Worm (Caenorhabditis elegans): ENCODE measurements around the gene irld-6.

Gene irld-6

DNA sequence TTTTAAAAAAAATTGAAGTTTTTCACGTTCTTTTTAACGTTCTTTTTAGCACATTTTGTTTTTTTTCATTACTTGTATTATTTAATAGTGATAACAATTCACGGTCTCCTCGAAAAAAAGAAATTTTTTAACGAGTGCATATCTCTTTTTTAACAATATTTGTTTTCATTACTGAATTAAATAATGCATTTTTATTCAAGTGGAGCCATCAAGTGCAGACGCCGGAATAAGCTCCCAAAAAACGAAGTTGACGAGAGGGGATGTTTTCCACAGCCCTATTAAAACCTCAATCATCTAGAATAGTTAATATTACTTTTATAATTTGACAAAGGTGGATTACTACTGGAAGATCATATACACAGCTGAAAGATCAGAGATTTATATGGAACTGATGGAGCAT is at the start of gene irld-6:
Gene irld-6 (minus strand): TSS at position 101 of the 400 bp plus-strand sequence.
- TF ChIP-seq dao-5 (tag; optimal IDR thresholded peaks at IDR 0.05), result no peak
- no peak for TF ChIP-seq W03F9.2 (tag; optimal IDR thresholded peaks at IDR 0.05)
- no peak for TF ChIP-seq him-1 (tag; optimal IDR thresholded peaks at IDR 0.05)

DNA sequence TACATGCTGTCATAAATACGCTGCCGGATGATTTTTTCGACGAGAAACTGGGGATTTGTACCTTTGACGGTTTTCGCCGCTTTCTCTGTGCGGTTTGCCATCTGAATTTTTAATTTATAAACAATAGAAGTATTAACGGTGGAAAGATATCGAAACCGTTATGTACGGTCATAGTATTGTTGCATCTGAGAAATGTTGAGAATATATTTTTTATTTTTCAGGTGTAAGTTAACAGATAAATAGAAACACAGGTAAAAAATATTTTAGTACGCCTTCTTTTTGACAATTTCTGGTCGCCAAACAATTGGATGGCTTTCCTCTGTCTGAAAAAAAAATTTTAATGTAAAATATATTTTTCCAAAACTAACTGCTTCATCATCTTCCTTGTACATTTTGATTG is 49.3 kb upstream of the irld-6 start, which contains the start of gene prp-38:
Gene prp-38 (minus strand): TSS at position 101 of the 400 bp plus-strand sequence.
- TF ChIP-seq dao-5 (tag; optimal IDR thresholded peaks at IDR 0.05) (no peak), W03F9.2 (tag; optimal IDR thresholded peaks at IDR 0.05) (no peak)

DNA sequence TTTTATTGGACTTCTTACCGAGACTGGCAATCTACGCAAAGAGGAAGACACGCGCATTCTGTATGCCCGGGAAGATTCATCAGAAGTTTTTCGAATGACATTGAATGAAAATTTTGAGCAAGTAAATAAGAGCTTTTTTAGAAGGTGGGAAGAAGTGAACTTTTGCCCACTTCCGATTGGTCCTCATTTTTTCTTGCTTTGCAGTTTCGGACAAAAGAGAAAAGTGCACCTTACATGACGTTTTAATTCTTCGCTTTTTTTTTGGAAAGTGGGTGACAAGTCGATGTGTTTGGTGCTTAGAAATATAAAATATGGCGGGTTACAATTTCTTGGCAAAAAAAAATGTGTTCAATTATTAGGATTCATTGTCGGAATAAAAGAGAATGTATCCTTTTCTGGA is 47.8 kb upstream of the irld-6 start, which contains the start of gene secs-1:
Gene secs-1 (minus strand): TSS at position 101 of the 400 bp plus-strand sequence.
- TF ChIP-seq him-1 (tag; optimal IDR thresholded peaks at IDR 0.05), result no peak
- no peak for TF ChIP-seq W03F9.2 (tag; optimal IDR thresholded peaks at IDR 0.05)
- no peak for TF ChIP-seq dao-5 (tag; optimal IDR thresholded peaks at IDR 0.05)

DNA sequence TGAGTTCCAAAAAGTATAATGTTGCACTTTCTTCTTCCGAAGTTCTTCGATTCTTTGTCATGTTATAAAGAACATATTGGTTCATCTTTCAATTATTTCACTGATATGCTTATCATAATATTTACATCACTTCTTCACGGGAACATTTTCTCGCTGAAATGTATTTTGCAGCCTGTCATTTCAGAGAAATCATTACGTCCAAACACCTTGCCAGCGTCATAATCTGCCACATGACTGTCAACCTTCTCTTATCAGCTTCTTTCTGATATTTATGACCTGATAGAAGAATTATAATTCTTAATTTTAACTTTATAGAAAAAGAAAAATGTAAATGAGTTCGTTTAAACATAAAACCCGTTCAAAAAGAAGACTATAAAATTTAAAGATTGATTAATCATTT is 45.5 kb upstream of the irld-6 start:
- TF ChIP-seq dao-5 (tag; optimal IDR thresholded peaks at IDR 0.05) (no peak), W03F9.2 (tag; optimal IDR thresholded peaks at IDR 0.05) (peak; percentile 1)

DNA sequence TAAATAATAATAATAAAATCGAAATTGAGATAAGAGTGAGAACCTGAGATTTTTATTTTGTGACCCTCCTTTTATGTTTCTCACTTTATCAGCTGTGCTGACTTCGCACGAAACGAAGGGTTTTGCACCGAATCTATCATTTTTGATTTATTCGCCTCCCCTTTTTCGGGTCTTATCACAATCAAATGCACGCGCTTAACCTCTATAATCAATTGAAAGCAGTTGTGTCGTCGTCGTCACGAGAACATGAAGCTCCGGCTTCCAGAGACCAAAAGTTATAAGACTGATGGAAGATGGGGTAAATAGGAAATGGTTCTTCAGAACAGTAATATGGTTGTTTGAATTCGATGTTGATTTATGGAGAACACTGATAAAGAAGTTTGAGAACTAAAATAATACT is 44.6 kb upstream of the irld-6 start, which contains the start of gene D1054.18:
Gene D1054.18 (minus strand): TSS at position 45 of the 400 bp plus-strand sequence.
- TF ChIP-seq dao-5 (tag; optimal IDR thresholded peaks at IDR 0.05) (no peak), him-1 (tag; optimal IDR thresholded peaks at IDR 0.05) (no peak), W03F9.2 (tag; optimal IDR thresholded peaks at IDR 0.05) (no peak)

DNA sequence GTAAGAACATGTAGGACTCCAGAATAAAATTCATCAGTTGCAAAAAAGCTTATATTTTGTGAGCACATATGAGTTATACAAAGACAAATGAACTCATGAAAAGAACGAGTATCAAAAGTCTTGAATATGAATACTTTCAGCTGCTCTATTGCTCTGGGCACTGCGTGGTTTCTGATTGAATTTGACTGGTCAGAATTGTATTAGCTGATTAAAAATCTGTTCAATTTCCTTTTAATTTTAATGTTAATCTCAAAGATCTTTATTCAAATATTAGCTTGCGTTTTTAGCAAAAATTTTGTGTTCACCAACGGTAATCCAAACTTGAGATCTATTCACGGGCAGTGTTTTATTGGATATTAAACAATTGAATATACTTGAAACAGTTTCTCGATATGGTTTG is 41.5 kb upstream of the irld-6 start, which contains the start of gene srh-184:
Gene srh-184 (minus strand): TSS at position 101 of the 400 bp plus-strand sequence.
- no peak for TF ChIP-seq him-1 (tag; optimal IDR thresholded peaks at IDR 0.05)
- TF ChIP-seq dao-5 (tag; optimal IDR thresholded peaks at IDR 0.05), result no peak
- no peak for TF ChIP-seq W03F9.2 (tag; optimal IDR thresholded peaks at IDR 0.05)

DNA sequence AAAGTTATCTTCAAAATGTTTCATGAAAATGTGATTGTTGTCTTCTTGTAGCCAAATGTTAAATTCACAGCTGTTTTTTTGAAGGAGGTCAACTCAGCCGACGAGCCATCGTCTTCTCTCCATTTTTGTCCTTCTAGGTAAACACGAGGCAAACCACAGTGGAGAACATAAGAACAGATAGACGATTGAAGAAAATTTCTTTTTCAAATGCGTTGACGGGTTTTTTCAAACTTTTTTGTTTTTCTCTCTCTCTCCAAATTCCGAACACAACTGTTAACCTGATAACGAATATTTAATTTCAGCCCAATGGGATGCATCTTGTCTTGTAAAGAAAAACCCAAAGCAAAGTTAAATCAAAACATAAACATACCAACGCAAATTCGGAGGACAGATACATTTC is 38.9 kb upstream of the irld-6 start, which contains the start of gene D1054.19:
Gene D1054.19 (plus strand): TSS at position 301 of the 400 bp plus-strand sequence.
- TF ChIP-seq W03F9.2 (tag; optimal IDR thresholded peaks at IDR 0.05) (no peak), him-1 (tag; optimal IDR thresholded peaks at IDR 0.05) (no peak), dao-5 (tag; optimal IDR thresholded peaks at IDR 0.05) (no peak)

DNA sequence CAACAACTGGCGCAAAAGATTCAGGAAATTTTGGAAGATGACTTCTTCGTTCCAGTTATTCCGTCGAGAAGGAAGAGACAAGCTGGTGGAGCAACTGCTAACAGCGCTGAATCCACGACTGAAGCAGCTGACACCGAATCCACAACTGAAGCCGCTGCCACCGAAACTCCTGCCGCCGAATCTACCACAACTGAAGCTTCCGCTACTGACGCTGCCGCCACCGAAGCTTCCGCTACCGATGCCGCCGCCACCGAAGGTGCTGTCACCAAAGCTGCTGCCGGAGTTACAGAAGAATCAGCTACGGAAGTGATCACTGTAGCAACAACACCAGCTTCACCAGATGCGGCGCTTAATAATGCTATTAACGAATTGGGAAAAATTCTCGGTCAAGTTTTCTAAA is 37.9 kb upstream of the irld-6 start:
- TF ChIP-seq W03F9.2 (tag; optimal IDR thresholded peaks at IDR 0.05) (no peak), dao-5 (tag; optimal IDR thresholded peaks at IDR 0.05) (no peak), him-1 (tag; optimal IDR thresholded peaks at IDR 0.05) (no peak)

DNA sequence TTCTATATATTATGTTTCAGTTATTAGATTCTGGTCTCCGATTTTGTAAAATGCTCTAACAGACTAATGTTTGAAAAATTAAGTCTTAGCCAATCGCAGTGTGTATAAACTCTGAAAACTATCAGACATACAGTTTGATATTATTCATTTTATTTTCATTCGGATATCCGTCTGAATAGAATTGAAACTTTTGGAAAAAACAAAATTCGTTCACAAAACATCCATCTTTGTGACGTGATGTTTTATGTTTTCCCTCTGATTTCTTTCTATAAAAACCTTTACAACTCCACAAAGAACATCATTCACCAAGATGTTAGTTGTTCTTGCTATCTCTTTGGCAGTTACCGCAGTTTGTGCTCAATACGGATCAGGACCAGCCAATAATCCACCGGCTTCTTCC is 36.9 kb upstream of the irld-6 start, which contains the start of gene ule-3:
Gene ule-3 (plus strand): TSS at position 301 of the 400 bp plus-strand sequence.
- TF ChIP-seq dao-5 (tag; optimal IDR thresholded peaks at IDR 0.05), result no peak
- no peak for TF ChIP-seq W03F9.2 (tag; optimal IDR thresholded peaks at IDR 0.05)
- TF ChIP-seq him-1 (tag; optimal IDR thresholded peaks at IDR 0.05), result no peak

DNA sequence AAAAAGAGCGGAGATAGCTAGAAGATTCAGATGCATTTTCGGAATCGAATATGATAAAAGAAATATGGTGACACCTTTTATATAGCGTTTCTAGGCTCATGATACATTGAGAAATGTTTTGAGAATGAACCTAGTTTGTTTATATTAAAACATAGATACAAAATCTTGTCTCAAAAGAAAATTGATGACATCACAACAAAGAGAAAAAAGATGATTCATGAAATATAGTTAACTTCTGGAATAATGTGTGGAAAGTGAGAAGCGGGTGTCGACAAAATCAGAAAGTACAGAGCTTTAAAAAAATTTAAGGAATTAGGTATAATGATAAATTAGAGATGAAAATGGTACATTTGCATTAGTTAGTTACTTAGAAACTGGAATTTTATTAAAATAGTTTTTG is 36.2 kb upstream of the irld-6 start, which contains the start of gene D1054.10:
Gene D1054.10 (minus strand): TSS at position 101 of the 400 bp plus-strand sequence.
- no peak for TF ChIP-seq W03F9.2 (tag; optimal IDR thresholded peaks at IDR 0.05)
- no peak for TF ChIP-seq him-1 (tag; optimal IDR thresholded peaks at IDR 0.05)
- TF ChIP-seq dao-5 (tag; optimal IDR thresholded peaks at IDR 0.05), result no peak

DNA sequence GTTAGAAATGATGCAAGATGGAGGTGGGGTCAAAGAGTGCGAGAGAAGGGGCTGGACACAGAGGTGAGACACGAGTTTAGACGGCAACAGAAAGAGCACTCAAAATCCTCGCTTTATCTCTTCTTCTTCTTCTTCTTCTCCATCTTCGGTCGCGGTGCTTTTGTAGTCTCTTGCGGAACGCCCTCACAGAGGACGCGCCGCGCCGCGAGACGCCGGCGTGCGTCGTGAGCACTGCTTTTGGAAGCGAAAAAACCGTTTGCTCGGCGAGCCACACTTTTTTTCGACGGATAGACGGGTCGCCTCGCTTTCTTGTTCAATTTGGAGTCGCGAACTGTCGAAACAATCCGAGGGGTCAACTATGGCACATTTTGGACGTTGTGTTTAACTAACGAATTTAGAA is 34.3 kb upstream of the irld-6 start, which contains the start of gene D1054.9:
Gene D1054.9 (minus strand): TSS at position 137 of the 400 bp plus-strand sequence.
- TF ChIP-seq dao-5 (tag; optimal IDR thresholded peaks at IDR 0.05) (no peak), W03F9.2 (tag; optimal IDR thresholded peaks at IDR 0.05) (no peak)

DNA sequence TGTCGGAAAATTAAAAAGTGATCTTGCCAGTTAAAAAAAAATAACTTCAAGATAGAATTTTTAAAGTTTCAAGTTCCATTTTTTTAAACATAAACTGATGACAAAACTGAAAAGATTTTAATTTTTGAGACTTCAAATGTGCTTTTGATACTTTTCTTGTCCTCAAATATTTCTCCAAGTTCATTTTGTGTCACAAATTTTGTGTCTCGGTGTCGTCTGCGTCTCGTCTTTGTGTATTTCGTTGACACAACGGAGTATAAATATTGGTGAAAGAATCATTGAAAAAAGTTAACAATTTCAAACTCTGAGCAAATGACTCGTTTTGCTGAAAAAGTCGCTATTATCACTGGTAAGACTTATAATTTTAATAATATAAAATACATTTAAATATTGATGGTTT is 27.4 kb upstream of the irld-6 start, which contains the start of gene D1054.8:
Gene D1054.8 (plus strand): TSS at position 301 of the 400 bp plus-strand sequence.
- TF ChIP-seq W03F9.2 (tag; optimal IDR thresholded peaks at IDR 0.05) (no peak), dao-5 (tag; optimal IDR thresholded peaks at IDR 0.05) (no peak), him-1 (tag; optimal IDR thresholded peaks at IDR 0.05) (no peak)

DNA sequence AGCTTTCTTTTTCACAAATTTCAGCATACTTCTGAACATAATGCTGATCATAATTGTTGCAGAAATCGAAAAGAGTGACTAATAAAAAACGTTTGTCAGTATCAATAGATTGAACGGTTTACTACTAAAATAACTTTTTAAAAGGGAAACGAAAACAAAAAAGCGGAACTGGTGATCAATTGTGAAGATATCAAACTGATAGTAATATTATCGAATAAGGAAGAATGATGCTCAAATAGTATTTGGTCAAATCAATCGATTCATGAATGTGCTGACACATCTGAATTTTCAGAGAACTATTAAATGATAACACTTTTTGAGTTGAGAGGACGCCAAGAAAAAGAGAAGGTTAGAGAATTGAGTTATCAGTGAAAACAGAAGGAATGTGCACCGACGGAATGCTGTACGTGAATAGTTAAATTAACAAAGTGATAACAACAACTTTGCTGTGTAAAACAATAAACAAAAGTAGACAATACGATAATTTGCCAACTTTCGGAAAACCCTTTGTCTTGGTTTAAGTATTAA is 20.0 kb upstream of the irld-6 start, which contains the start of gene D1054.5:
Gene D1054.5 (minus strand): TSS at position 51 of the 528 bp plus-strand sequence.
- TF ChIP-seq dao-5 (tag; optimal IDR thresholded peaks at IDR 0.05) (no peak), W03F9.2 (tag; optimal IDR thresholded peaks at IDR 0.05) (no peak), him-1 (tag; optimal IDR thresholded peaks at IDR 0.05) (no peak)

DNA sequence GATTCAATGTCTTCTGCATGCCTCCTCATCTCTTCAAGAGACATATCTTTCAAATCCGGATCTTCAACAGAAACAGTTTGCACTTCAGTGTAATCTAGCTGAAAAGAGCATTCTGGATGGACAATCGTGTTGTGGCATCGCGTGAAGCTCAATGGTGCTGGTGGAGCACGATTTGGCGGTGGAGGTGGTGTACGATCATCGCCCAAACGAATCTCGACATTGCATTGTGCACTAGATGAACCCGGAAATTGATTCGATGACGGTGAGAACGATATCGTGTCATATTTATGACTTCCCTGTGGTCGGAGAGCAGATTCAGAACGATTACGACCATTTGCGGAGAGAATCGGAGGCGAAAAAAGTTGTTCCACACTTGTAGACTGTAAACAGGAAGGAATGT is 16.6 kb upstream of the irld-6 start:
- TF ChIP-seq him-1 (tag; optimal IDR thresholded peaks at IDR 0.05), result no peak
- no peak for TF ChIP-seq dao-5 (tag; optimal IDR thresholded peaks at IDR 0.05)
- no peak for TF ChIP-seq W03F9.2 (tag; optimal IDR thresholded peaks at IDR 0.05)

DNA sequence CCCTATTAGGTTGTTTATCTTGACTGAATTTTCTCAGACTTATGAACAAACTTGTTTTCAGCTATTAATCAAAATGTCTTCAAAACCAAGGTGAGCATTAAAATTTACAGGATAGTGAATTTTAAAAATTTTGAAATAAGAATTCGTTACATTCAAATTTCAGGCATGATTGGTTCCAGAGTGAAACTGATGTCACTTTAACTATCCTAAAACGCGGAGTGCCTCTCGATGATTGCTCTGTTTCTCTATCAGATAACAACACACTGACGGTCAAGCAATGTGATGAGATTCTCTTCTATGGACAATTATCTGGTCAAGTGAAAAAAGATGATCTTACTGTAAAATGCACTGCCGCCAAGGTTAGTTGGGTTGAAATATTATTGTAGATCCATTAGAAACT is 14.8 kb upstream of the irld-6 start, which contains the start of gene D1054.3:
Gene D1054.3 (plus strand): TSS at position 62 of the 400 bp plus-strand sequence.
- no peak for TF ChIP-seq dao-5 (tag; optimal IDR thresholded peaks at IDR 0.05)
- TF ChIP-seq W03F9.2 (tag; optimal IDR thresholded peaks at IDR 0.05), result no peak
- TF ChIP-seq him-1 (tag; optimal IDR thresholded peaks at IDR 0.05), result no peak
